Fruit fly (Drosophila melanogaster): ENCODE measurements around the gene CG5199.
A peak's percentile ranks its signal among the peaks of the same experiment; 100 is the strongest.

CG5199 gene

DNA sequence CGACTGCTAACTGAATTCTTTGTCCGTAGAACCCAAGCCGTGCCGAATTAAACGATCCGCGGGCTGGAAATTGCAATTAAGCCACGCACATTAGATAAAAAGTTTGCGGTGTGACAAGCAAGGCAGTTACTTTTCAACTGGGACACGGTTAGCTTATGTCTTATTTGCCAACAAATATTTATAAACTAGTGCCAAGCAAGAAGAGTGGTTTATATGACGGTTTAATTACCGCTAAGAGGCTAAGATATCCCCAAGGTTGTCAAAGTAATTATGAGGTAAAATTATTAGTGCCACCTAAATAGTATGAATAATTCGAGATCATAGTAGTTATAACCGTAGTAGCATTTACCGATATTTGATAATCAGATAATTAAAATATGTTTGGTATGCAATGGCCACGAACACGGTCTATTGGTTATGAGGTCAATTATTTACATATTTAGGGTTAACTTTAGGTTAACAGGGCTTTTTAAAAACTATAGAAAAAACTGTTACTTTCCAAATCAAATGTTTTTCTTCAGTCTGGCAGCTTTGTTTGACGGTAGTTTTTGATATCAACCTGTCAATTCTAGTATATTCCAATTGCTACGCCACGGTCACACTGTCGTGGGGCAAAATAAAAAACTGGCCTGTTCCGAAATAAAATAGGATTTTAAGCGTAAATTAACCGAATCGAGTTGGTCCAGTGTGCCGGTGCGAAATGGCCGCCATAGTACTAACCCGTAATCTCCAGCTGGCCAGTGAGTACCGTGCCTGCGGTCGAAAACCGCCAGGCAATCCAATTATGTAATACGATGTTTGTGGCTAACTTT lies 42.3 kb upstream of the CG5199 start, which contains the start of gene ZnT77C (continued):
- TF ChIP-seq CG11456 (GFP tag; IDR thresholded peaks at IDR 0.05) (no peak), Sry-δ (GFP tag; optimal IDR thresholded peaks at IDR 0.05) (peak; percentile 5), pzg (GFP tag; optimal IDR thresholded peaks at IDR 0.05) (peak; percentile 80), CG10431 (GFP tag; optimal IDR thresholded peaks at IDR 0.05) (no peak), sim (GFP tag; IDR thresholded peaks at IDR 0.05) (no peak), chm (GFP tag; IDR thresholded peaks at IDR 0.05) (no peak), Dbx (GFP tag; IDR thresholded peaks at IDR 0.05) (no peak), Rfx (GFP tag; IDR thresholded peaks at IDR 0.05) (no peak), Blimp-1 (GFP tag; optimal IDR thresholded peaks at IDR 0.05) (no peak), Lpt (GFP tag; optimal IDR thresholded peaks at IDR 0.05) (no peak), ranshi (GFP tag; IDR thresholded peaks at IDR 0.05) (no peak), Xrp1 (GFP tag; IDR thresholded peaks at IDR 0.05) (no peak), CG15514 (GFP tag; optimal IDR thresholded peaks at IDR 0.05) (peak; percentile 3), bigmax (GFP tag; optimal IDR thresholded peaks at IDR 0.05) (peak; percentile 56), pnt (GFP tag; optimal IDR thresholded peaks at IDR 0.05) (no peak), psq (GFP tag; optimal IDR thresholded peaks at IDR 0.05) (no peak), pho (GFP tag; optimal IDR thresholded peaks at IDR 0.05) (no peak), gsb (GFP tag; IDR thresholded peaks at IDR 0.05) (no peak), CG1024 (GFP tag; IDR thresholded peaks at IDR 0.05) (no peak), Aef1 (GFP tag; IDR thresholded peaks at IDR 0.05) (no peak), phol (tag; optimal IDR thresholded peaks at IDR 0.05) (peak; percentile 27), Adf1 (GFP tag; IDR thresholded peaks at IDR 0.05) (no peak), danr (GFP tag; IDR thresholded peaks at IDR 0.05) (no peak), ssp (GFP tag; IDR thresholded peaks at IDR 0.05) (no peak), Myb (GFP tag; optimal IDR thresholded peaks at IDR 0.05) (peak; percentile 98), CG11093 (GFP tag; IDR thresholded peaks at IDR 0.05) (no peak), CG12942 (GFP tag; optimal IDR thresholded peaks at IDR 0.05) (no peak), tin (GFP tag; optimal IDR thresholded peaks at IDR 0.05) (no peak), bbx (GFP tag; IDR thresholded peaks at IDR 0.05; ENCODE audit: partially characterized antibody) (0 out of 2 replicates have a peak, but pooled peaks have one; percentile 6), CG33213 (GFP tag; optimal IDR thresholded peaks at IDR 0.05) (peak; percentile 72), dmrt11E (tag; optimal IDR thresholded peaks at IDR 0.05) (no peak), peb (GFP tag; IDR thresholded peaks at IDR 0.05) (no peak), stc (GFP tag; IDR thresholded peaks at IDR 0.05) (no peak), pros (GFP tag; optimal IDR thresholded peaks at IDR 0.05) (no peak), pum (GFP tag; optimal IDR thresholded peaks at IDR 0.05) (no peak), hbn (GFP tag; IDR thresholded peaks at IDR 0.05; ENCODE audit: partially characterized antibody) (no peak), CG2875 (GFP tag; optimal IDR thresholded peaks at IDR 0.05) (no peak), CG8281 (tag; optimal IDR thresholded peaks at IDR 0.05) (peak; percentile 90), Fer3 (tag; optimal IDR thresholded peaks at IDR 0.05) (no peak), dimm (GFP tag; IDR thresholded peaks at IDR 0.05) (no peak), CG1603 (tag; optimal IDR thresholded peaks at IDR 0.05) (peak; percentile 58), ato (GFP tag; IDR thresholded peaks at IDR 0.05; ENCODE audit: partially characterized antibody) (no peak), CG2202 (tag; optimal IDR thresholded peaks at IDR 0.05) (no peak), CG10274 (GFP tag; optimal IDR thresholded peaks at IDR 0.05) (no peak), Chrac-16 (GFP tag; optimal IDR thresholded peaks at IDR 0.05) (no peak), sug (tag; optimal IDR thresholded peaks at IDR 0.05) (no peak), Xbp1 (GFP tag; optimal IDR thresholded peaks at IDR 0.05) (no peak), fd3F (GFP tag; optimal IDR thresholded peaks at IDR 0.05) (peak; percentile 24), CG31365 (tag; optimal IDR thresholded peaks at IDR 0.05) (no peak), ERR (GFP tag; optimal IDR thresholded peaks at IDR 0.05) (no peak)
